Worm (Caenorhabditis elegans): ENCODE measurements around the gene tbck-1.
A peak's percentile ranks its signal among the peaks of the same experiment; 100 is the strongest.
"Not testable (repeated sequence)": the region's sequence is repeated elsewhere in the genome, so short reads cannot be mapped to it uniquely, and the experiment has no call there.

Gene tbck-1

ce11 chrII:4842143-4842658 is 13.8 kb downstream of the tbck-1 start, which contains the start of the genes T23B7.2 and nspd-4:
Gene T23B7.2 (minus strand): TSS chrII:4842243.
Gene nspd-4 (plus strand): TSS chrII:4842608.
- TF ChIP-seq nhr-25, nhr-12, nhr-21 (tag; optimal IDR thresholded peaks at IDR 0.05): not testable (repeated sequence)

ce11 chrII:4849885-4850284 is 21.5 kb downstream of the tbck-1 start, which contains the start of gene T23B7.3:
Gene T23B7.3 (plus strand): TSS chrII:4850185.
- no peak for TF ChIP-seq ztf-4 (tag; optimal IDR thresholded peaks at IDR 0.05)
- no peak for TF ChIP-seq R02D3.7 (tag; optimal IDR thresholded peaks at IDR 0.05)
- TF ChIP-seq elt-1 (tag; optimal IDR thresholded peaks at IDR 0.05), result no peak
- no peak for TF ChIP-seq nhr-23 (tag; optimal IDR thresholded peaks at IDR 0.05)
- TF ChIP-seq nhr-10 (tag; optimal IDR thresholded peaks at IDR 0.05), result no peak
- no peak for TF ChIP-seq nhr-129 (tag; optimal IDR thresholded peaks at IDR 0.05)
- no peak for TF ChIP-seq aly-2 (tag; optimal IDR thresholded peaks at IDR 0.05)
- TF ChIP-seq alr-1 (tag; optimal IDR thresholded peaks at IDR 0.05), result no peak
- TF ChIP-seq mdl-1 (tag; optimal IDR thresholded peaks at IDR 0.05), result no peak
- TF ChIP-seq skn-1 (tag; optimal IDR thresholded peaks at IDR 0.05), result no peak

- TF ChIP-seq unc-55 (GFP tag; optimal IDR thresholded peaks at IDR 0.05) (peak; percentile 98), mab-5 (tag; optimal IDR thresholded peaks at IDR 0.05) (peak; percentile 93), nhr-10 (tag; optimal IDR thresholded peaks at IDR 0.05) (peak; percentile 91), nhr-23 (tag; optimal IDR thresholded peaks at IDR 0.05) (no peak), ama-1 (optimal IDR thresholded peaks at IDR 0.05) (peak; percentile 77), R02D3.7 (tag; optimal IDR thresholded peaks at IDR 0.05) (peak; percentile 78), nhr-6 (tag; optimal IDR thresholded peaks at IDR 0.05) (peak; percentile 89), mbf-1 (tag; optimal IDR thresholded peaks at IDR 0.05) (no peak), elt-1 (tag; optimal IDR thresholded peaks at IDR 0.05) (no peak), egl-27 (tag; optimal IDR thresholded peaks at IDR 0.05) (peak; percentile 94), nhr-12 (tag; optimal IDR thresholded peaks at IDR 0.05) (peak; percentile 60), peb-1 (tag; optimal IDR thresholded peaks at IDR 0.05) (no peak), nhr-77 (tag; optimal IDR thresholded peaks at IDR 0.05) (peak; percentile 79), alr-1 (tag; optimal IDR thresholded peaks at IDR 0.05) (peak; percentile 38), ztf-4 (tag; optimal IDR thresholded peaks at IDR 0.05) (peak; percentile 91), unc-39 (tag; optimal IDR thresholded peaks at IDR 0.05) (no peak), nhr-21 (tag; optimal IDR thresholded peaks at IDR 0.05) (peak; percentile 93), nhr-237 (tag; optimal IDR thresholded peaks at IDR 0.05) (peak; percentile 45), snpc-4 (tag; optimal IDR thresholded peaks at IDR 0.05) (peak; percentile 84), lin-11 (tag; optimal IDR thresholded peaks at IDR 0.05) (peak; percentile 90), lin-13 (GFP tag; optimal IDR thresholded peaks at IDR 0.05) (peak; percentile 95), ztf-1 (GFP tag; conservative IDR thresholded peaks at IDR 0.05) (no peak), nhr-129 (tag; optimal IDR thresholded peaks at IDR 0.05) (peak; percentile 87), F13H6.1 (tag; optimal IDR thresholded peaks at IDR 0.05) (peak; percentile 96), sem-4 (tag; optimal IDR thresholded peaks at IDR 0.05) (peak; percentile 95), Y55F3AM.14 (GFP tag; optimal IDR thresholded peaks at IDR 0.05) (no peak), fos-1 (tag; optimal IDR thresholded peaks at IDR 0.05) (peak; percentile 77), gmeb-1 (tag; optimal IDR thresholded peaks at IDR 0.05) (peak; percentile 100), ceh-16 (tag; optimal IDR thresholded peaks at IDR 0.05) (peak; percentile 6), ceh-82 (tag; optimal IDR thresholded peaks at IDR 0.05) (peak; percentile 43), ZK546.5 (tag; optimal IDR thresholded peaks at IDR 0.05) (peak; percentile 68), mdl-1 (tag; optimal IDR thresholded peaks at IDR 0.05) (peak in 1 of 2 experiments; percentile 62), zag-1 (tag; optimal IDR thresholded peaks at IDR 0.05) (peak; percentile 85), lsy-2 (tag; optimal IDR thresholded peaks at IDR 0.05) (peak; percentile 95 to 96), lin-39 (tag; optimal IDR thresholded peaks at IDR 0.05) (no peak), unc-62 (GFP tag; optimal IDR thresholded peaks at IDR 0.05) (peak; percentile 63), crh-2 (tag; optimal IDR thresholded peaks at IDR 0.05) (peak; percentile 96), nhr-11 (tag; optimal IDR thresholded peaks at IDR 0.05) (no peak), sma-3 (GFP tag; optimal IDR thresholded peaks at IDR 0.05) (peak; percentile 96), ztf-11 (tag; optimal IDR thresholded peaks at IDR 0.05) (no peak), elt-3 (tag; optimal IDR thresholded peaks at IDR 0.05) (no peak), C34F6.9 (tag; optimal IDR thresholded peaks at IDR 0.05) (peak; percentile 98), dmd-4 (tag; optimal IDR thresholded peaks at IDR 0.05) (peak; percentile 63), aly-2 (tag; optimal IDR thresholded peaks at IDR 0.05) (no peak), nhr-25 (tag; optimal IDR thresholded peaks at IDR 0.05) (peak; percentile 97), skn-1 (tag; optimal IDR thresholded peaks at IDR 0.05) (peak; percentile 58), sma-9 (GFP tag; optimal IDR thresholded peaks at IDR 0.05) (peak; percentile 98), sma-9 (tag; optimal IDR thresholded peaks at IDR 0.05) (no peak)
Observed at ce11 chrII:4851594-4852106, 23.3 kb downstream of the tbck-1 start, which contains the start of gene dnj-9. Gene dnj-9 (plus strand): TSS chrII:4852056.
